Worm (Caenorhabditis elegans) whole organism, young adult: ENCODE measurements around the gene algn-13.

Experiments used
- B0019.2 ChIP-seq: fragments of 200-800 bp; sonication (Bioruptor generic); conservative IDR thresholded peaks from 2 replicates; pipeline ENCODE4 v1.3.6; 2022; ENCODE audit warnings: missing genetic modification reagents, missing genetic modification characterization, missing compliant biosample characterization
- B0035.1 ChIP-seq: sonication (generic microtip); optimal IDR thresholded peaks from 2 replicates; lab custom pipeline; 2016; ENCODE audit warnings: missing genetic modification characterization, mild to moderate bottlenecking, missing compliant biosample characterization, missing genotype, missing genetic modification reagents
- F10E7.11 ChIP-seq: sonication (generic microtip); optimal IDR thresholded peaks from 2 replicates; lab custom pipeline; 2017; ENCODE audit warnings: mild to moderate bottlenecking, missing genetic modification characterization, moderate library complexity, missing compliant biosample characterization
- F55B11.4 ChIP-seq: sonication (generic microtip); optimal IDR thresholded peaks from 2 replicates; lab custom pipeline; 2016; ENCODE audit warnings: missing compliant biosample characterization, missing genetic modification characterization, borderline replicate concordance; ENCODE audit not compliant: insufficient read depth
- attf-5 ChIP-seq: fragments of 200-800 bp; sonication (Bioruptor generic); optimal IDR thresholded peaks from 2 replicates; lab custom pipeline; 2018; ENCODE audit warnings: mild to moderate bottlenecking, missing genetic modification characterization, missing compliant biosample characterization
- ccch-3 ChIP-seq: fragments of 200-800 bp; sonication (Bioruptor generic); optimal IDR thresholded peaks from 2 replicates; lab custom pipeline; 2018; ENCODE audit warnings: mild to moderate bottlenecking, missing genetic modification characterization, missing compliant biosample characterization
- ets-4 ChIP-seq: fragments of 200-800 bp; sonication (Bioruptor generic); optimal IDR thresholded peaks from 2 replicates; lab custom pipeline; 2018; ENCODE audit warnings: mild to moderate bottlenecking, missing genetic modification characterization, missing compliant biosample characterization
- lin-40 ChIP-seq: sonication (generic microtip); optimal IDR thresholded peaks from 2 replicates; lab custom pipeline; 2016; ENCODE audit warnings: missing genetic modification characterization, mild to moderate bottlenecking, missing compliant biosample characterization, missing genotype, missing genetic modification reagents
- madf-3 ChIP-seq: fragments of 200-800 bp; sonication (Bioruptor generic); IDR thresholded peaks from 2 replicates; pipeline ENCODE4 v1.3.6; 2022; ENCODE audit warnings: missing genetic modification reagents, missing genetic modification characterization, missing compliant biosample characterization
- mcd-1 ChIP-seq: fragments of 200-800 bp; sonication (Bioruptor generic); IDR thresholded peaks from 2 replicates; pipeline ENCODE4 v1.3.6; 2022; ENCODE audit warnings: missing genetic modification reagents, missing genetic modification characterization, missing compliant biosample characterization
- sea-2 ChIP-seq: fragments of 200-800 bp; sonication (Bioruptor generic); IDR thresholded peaks from 2 replicates; pipeline ENCODE4 v1.3.6; 2022; ENCODE audit warnings: missing genetic modification characterization, missing compliant biosample characterization
- snpc-4 ChIP-seq, 5 experiments: fragments of 150-350 bp in 1 of 5; sonication (generic microtip) in 4 of 5; optimal IDR thresholded peaks; 2 replicates each; lab custom pipeline; 2014 to 2018; ENCODE audit warnings: missing genetic modification characterization in 5 of 5, missing biosample characterization in 3 of 5, antibody characterized with exemption in 2 of 5, mild to moderate bottlenecking in 2 of 5, missing compliant biosample characterization in 2 of 5, missing genotype in 2 of 5, moderate library complexity in 2 of 5, missing genetic modification reagents in 1 of 5
- tbp1 ChIP-seq: fragments of 200-800 bp; sonication (Bioruptor generic); optimal IDR thresholded peaks from 2 replicates; lab custom pipeline; 2018; ENCODE audit warnings: mild to moderate bottlenecking, missing genetic modification characterization, missing compliant biosample characterization

- TF ChIP-seq snpc-4 (GFP tag; optimal IDR thresholded peaks at IDR 0.05; lab: Kevin White, UChicago): no peak
- TF ChIP-seq snpc-4 (tag; optimal IDR thresholded peaks at IDR 0.05; lab: Kevin White, UChicago): no peak
- no peak for TF ChIP-seq lin-40
- no peak for TF ChIP-seq mcd-1
- no peak for TF ChIP-seq B0035.1 (tag; lab: Kevin White, UChicago)
- TF ChIP-seq ccch-3: no peak
- TF ChIP-seq F55B11.4 (tag; lab: Kevin White, UChicago): no peak
- no peak for TF ChIP-seq madf-3 (GFP tag; lab: Robert Waterston, UW)
- TF ChIP-seq attf-5 (GFP tag; lab: Kevin White, UChicago): no peak
- TF ChIP-seq B0019.2 (GFP tag; lab: Robert Waterston, UW): no peak
- no peak for TF ChIP-seq F10E7.11 (tag; lab: Kevin White, UChicago)
- no peak for TF ChIP-seq tbp1 (GFP tag; lab: Kevin White, UChicago)
- no peak for TF ChIP-seq ets-4 (GFP tag; lab: Kevin White, UChicago)
- TF ChIP-seq sea-2 (GFP tag; lab: Robert Waterston, UW): no peak
These were observed 19.9 kb upstream of the algn-13 start for ce11 chrV:13981677-13982076.
